Fruit fly (Drosophila melanogaster): ENCODE results near the gene CG15478.

CG15478 gene

dm6 chrX:7717832-7718231 is at the start of gene CG15478:
Gene CG15478, minus strand, starts transcription at chrX:7717932.
- TF ChIP-seq cyc (GFP tag; optimal IDR thresholded peaks at IDR 0.05) (no peak), Ets96B (tag; optimal IDR thresholded peaks at IDR 0.05) (no peak), achi (GFP tag; optimal IDR thresholded peaks at IDR 0.05) (no peak), acj6 (GFP tag; optimal IDR thresholded peaks at IDR 0.05) (no peak), vri (GFP tag; optimal IDR thresholded peaks at IDR 0.05) (no peak), CG11294 (GFP tag; IDR thresholded peaks at IDR 0.05) (no peak), CG6792 (GFP tag; optimal IDR thresholded peaks at IDR 0.05) (no peak), Hr38 (GFP tag; optimal IDR thresholded peaks at IDR 0.05) (no peak), eg (GFP tag; IDR thresholded peaks at IDR 0.05) (no peak), ss (GFP tag; optimal IDR thresholded peaks at IDR 0.05) (no peak), salr (GFP tag; optimal IDR thresholded peaks at IDR 0.05) (no peak), CG9139 (GFP tag; optimal IDR thresholded peaks at IDR 0.05) (no peak), Sox14 (GFP tag; optimal IDR thresholded peaks at IDR 0.05) (no peak), pdm3 (GFP tag; optimal IDR thresholded peaks at IDR 0.05) (no peak), CG11902 (GFP tag; optimal IDR thresholded peaks at IDR 0.05) (no peak), CG31627 (GFP tag; optimal IDR thresholded peaks at IDR 0.05) (no peak), net (GFP tag; optimal IDR thresholded peaks at IDR 0.05) (no peak), CG6808 (GFP tag; optimal IDR thresholded peaks at IDR 0.05) (no peak)

- no peak for TF ChIP-seq CG31627 (GFP tag; optimal IDR thresholded peaks at IDR 0.05)
- TF ChIP-seq CG6163 (GFP tag; IDR thresholded peaks at IDR 0.05): no peak
- TF ChIP-seq topi (GFP tag; optimal IDR thresholded peaks at IDR 0.05): no peak
- TF ChIP-seq eg (GFP tag; IDR thresholded peaks at IDR 0.05): no peak
- TF ChIP-seq CG1621 (tag; optimal IDR thresholded peaks at IDR 0.05): no peak
- TF ChIP-seq cyc (GFP tag; optimal IDR thresholded peaks at IDR 0.05): no peak
- no peak for TF ChIP-seq Eip78C (GFP tag)
Observed at dm6 chrX:7764682-7765081, 47.0 kb upstream of the CG15478 start, which contains the start of gene Ir7a. Gene Ir7a, plus strand, starts transcription at chrX:7764982.

dm6 chrX:7746342-7746741 is 28.6 kb upstream of the CG15478 start:
- TF ChIP-seq CG10669 (GFP tag; optimal IDR thresholded peaks at IDR 0.05): no peak
- no peak for TF ChIP-seq dac (GFP tag; optimal IDR thresholded peaks at IDR 0.05)
- TF ChIP-seq Hr38 (GFP tag; optimal IDR thresholded peaks at IDR 0.05): no peak
- no peak for TF ChIP-seq Sox14 (GFP tag; optimal IDR thresholded peaks at IDR 0.05)
- no peak for TF ChIP-seq net (GFP tag; optimal IDR thresholded peaks at IDR 0.05)
- no peak for TF ChIP-seq vri (GFP tag; optimal IDR thresholded peaks at IDR 0.05)
- no peak for TF ChIP-seq Lpt (GFP tag; optimal IDR thresholded peaks at IDR 0.05)
- TF ChIP-seq fkh (GFP tag; optimal IDR thresholded peaks at IDR 0.05): no peak
- no peak for TF ChIP-seq svp (GFP tag)
- no peak for TF ChIP-seq CG6276 (GFP tag; optimal IDR thresholded peaks at IDR 0.05)
- no peak for TF ChIP-seq fd85E (GFP tag; optimal IDR thresholded peaks at IDR 0.05)
- no peak for TF ChIP-seq esn (GFP tag; optimal IDR thresholded peaks at IDR 0.05)
- TF ChIP-seq CG8319 (GFP tag; optimal IDR thresholded peaks at IDR 0.05): no peak
- TF ChIP-seq Ets21C (GFP tag; optimal IDR thresholded peaks at IDR 0.05): no peak
- TF ChIP-seq achi (GFP tag; optimal IDR thresholded peaks at IDR 0.05): no peak
- no peak for TF ChIP-seq CG8119 (GFP tag; IDR thresholded peaks at IDR 0.05)
- TF ChIP-seq CG9139 (GFP tag; optimal IDR thresholded peaks at IDR 0.05): no peak
- TF ChIP-seq CG3032 (tag; optimal IDR thresholded peaks at IDR 0.05): no peak

dm6 chrX:7744036-7744435 is 26.3 kb upstream of the CG15478 start:
- no peak for TF ChIP-seq spab (GFP tag; optimal IDR thresholded peaks at IDR 0.05)

Measured in whole organism, prepupa.